Worm (Caenorhabditis elegans) whole organism, L1 larva: Measurements from ENCODE around the gene K10D11.2.

Experiments
- C04F5.9 ChIP-seq: sonication (generic microtip); optimal IDR thresholded peaks from 2 replicates; lab custom pipeline; 2016; ENCODE audit warnings: missing genetic modification characterization, missing compliant biosample characterization
- C16A3.4 ChIP-seq: fragments of 150-350 bp; optimal IDR thresholded peaks from 2 replicates; lab custom pipeline; 2014; ENCODE audit warnings: missing biosample characterization, missing genetic modification characterization
- C34B4.2 ChIP-seq: sonication (generic microtip); optimal IDR thresholded peaks from 2 replicates; lab custom pipeline; 2017; ENCODE audit warnings: mild to moderate bottlenecking, missing genetic modification characterization, missing compliant biosample characterization
- Y116A8C.19 ChIP-seq: sonication (generic microtip); optimal IDR thresholded peaks from 2 replicates; lab custom pipeline; 2016; ENCODE audit warnings: missing compliant biosample characterization, missing genetic modification characterization, borderline replicate concordance
- aha-1 ChIP-seq: fragments of 150-350 bp; optimal IDR thresholded peaks from 2 replicates; lab custom pipeline; 2014; ENCODE audit warnings: missing biosample characterization, missing genetic modification characterization
- ama-1 ChIP-seq: fragments of 150-350 bp; optimal IDR thresholded peaks from 2 replicates; lab custom pipeline; 2014
- dpl-1 ChIP-seq, 3 experiments: fragments of 150-350 bp in 2 of 3; sonication (generic microtip) in 1 of 3; optimal IDR thresholded peaks; 2 replicates each; lab custom pipeline; 2014 to 2017; ENCODE audit warnings: missing biosample characterization in 3 of 3, missing genetic modification characterization in 3 of 3, missing genetic modification reagents in 3 of 3
- dsc-1 ChIP-seq: sonication (generic microtip); optimal IDR thresholded peaks from 2 replicates; lab custom pipeline; 2016; ENCODE audit warnings: mild to moderate bottlenecking, missing genetic modification characterization, missing compliant biosample characterization
- efl-1 ChIP-seq, 4 experiments: fragments of 150-350 bp; optimal IDR thresholded peaks in 3 of 4; peaks in 1 of 4; 1 replicate in 1 of 4; 2 replicates in 3 of 4; lab custom pipeline; 2014; ENCODE audit warnings: missing biosample characterization in 2 of 4, missing genetic modification characterization in 2 of 4, missing genetic modification reagents in 2 of 4
- efl-3 ChIP-seq: fragments of 200-800 bp; sonication (Bioruptor generic); optimal IDR thresholded peaks from 2 replicates; lab custom pipeline; 2018; ENCODE audit warnings: mild to moderate bottlenecking, missing genetic modification characterization, missing compliant biosample characterization
- elt-2 ChIP-seq: sonication (generic microtip); optimal IDR thresholded peaks from 2 replicates; lab custom pipeline; 2016; ENCODE audit warnings: missing genetic modification characterization, mild to moderate bottlenecking, inconsistent platforms, missing compliant biosample characterization, missing genetic modification reagents
- fkh-4 ChIP-seq: sonication (generic microtip); optimal IDR thresholded peaks from 2 replicates; lab custom pipeline; 2016; ENCODE audit warnings: missing compliant biosample characterization, missing genetic modification characterization, borderline replicate concordance
- grh-1 ChIP-seq: fragments of 200-800 bp; sonication (Bioruptor generic); IDR thresholded peaks from 2 replicates; pipeline ENCODE4 v1.3.6; 2022; ENCODE audit warnings: missing genetic modification reagents, missing genetic modification characterization, missing compliant biosample characterization
- hlh-17 ChIP-seq: fragments of 200-800 bp; sonication (Bioruptor generic); optimal IDR thresholded peaks from 2 replicates; lab custom pipeline; 2018; ENCODE audit warnings: missing genetic modification characterization, mild to moderate bottlenecking, missing compliant biosample characterization, moderate library complexity, borderline replicate concordance
- isw-1 ChIP-seq: fragments of 200-800 bp; sonication (Bioruptor generic); IDR thresholded peaks from 2 replicates; pipeline ENCODE4 v1.3.6; 2022; ENCODE audit warnings: missing genetic modification characterization, missing compliant biosample characterization
- jun-1 ChIP-seq: fragments of 150-350 bp; optimal IDR thresholded peaks from 2 replicates; lab custom pipeline; 2014; ENCODE audit warnings: missing biosample characterization, missing genetic modification reagents, missing genetic modification characterization
- lin-13 ChIP-seq: fragments of 150-350 bp; optimal IDR thresholded peaks from 2 replicates; lab custom pipeline; 2014; ENCODE audit warnings: missing biosample characterization, missing genetic modification reagents, missing genetic modification characterization
- lin-35 ChIP-seq, 2 experiments: fragments of 150-350 bp; optimal IDR thresholded peaks; 2 replicates each; lab custom pipeline; 2014; ENCODE audit warnings: missing biosample characterization in 2 of 2, missing genetic modification characterization in 2 of 2, missing genetic modification reagents in 2 of 2
- lin-39 ChIP-seq: fragments of 150-350 bp; optimal IDR thresholded peaks from 2 replicates; lab custom pipeline; 2014; ENCODE audit warnings: missing biosample characterization, missing genetic modification reagents, missing genetic modification characterization
- mab-9 ChIP-seq: fragments of 200-800 bp; sonication (Bioruptor generic); IDR thresholded peaks from 2 replicates; pipeline ENCODE4 v1.3.6; 2022; ENCODE audit warnings: missing genetic modification reagents, missing genetic modification characterization, missing compliant biosample characterization
- mef-2 ChIP-seq: fragments of 150-350 bp; optimal IDR thresholded peaks from 2 replicates; lab custom pipeline; 2014; ENCODE audit warnings: missing biosample characterization, missing genetic modification characterization
- nhr-19 ChIP-seq: fragments of 200-800 bp; sonication (Bioruptor generic); conservative IDR thresholded peaks from 2 replicates; pipeline ENCODE4 v1.3.6; 2022; ENCODE audit warnings: missing genetic modification characterization, missing compliant biosample characterization
- nhr-20 ChIP-seq: sonication (generic microtip); optimal IDR thresholded peaks from 2 replicates; lab custom pipeline; 2016; ENCODE audit warnings: mild to moderate bottlenecking, missing genetic modification characterization, missing compliant biosample characterization
- nhr-237 ChIP-seq: fragments of 150-350 bp; optimal IDR thresholded peaks from 2 replicates; lab custom pipeline; 2014; ENCODE audit warnings: missing biosample characterization, missing genetic modification characterization
- nhr-47 ChIP-seq: sonication (generic microtip); optimal IDR thresholded peaks from 2 replicates; lab custom pipeline; 2016; ENCODE audit warnings: mild to moderate bottlenecking, missing genetic modification characterization, moderate library complexity, missing compliant biosample characterization
- pax-3 ChIP-seq: fragments of 200-800 bp; sonication (Bioruptor generic); optimal IDR thresholded peaks from 2 replicates; lab custom pipeline; 2018; ENCODE audit warnings: mild to moderate bottlenecking, missing genetic modification characterization, moderate library complexity, missing compliant biosample characterization
- sptf-1 ChIP-seq: fragments of 150-350 bp; optimal IDR thresholded peaks from 2 replicates; lab custom pipeline; 2014; ENCODE audit warnings: missing biosample characterization, missing genetic modification characterization
- swsn-7 ChIP-seq: sonication (generic microtip); optimal IDR thresholded peaks from 2 replicates; lab custom pipeline; 2016; ENCODE audit warnings: missing genetic modification characterization, missing compliant biosample characterization
- tlp-1 ChIP-seq: fragments of 150-350 bp; optimal IDR thresholded peaks from 2 replicates; lab custom pipeline; 2014; ENCODE audit warnings: missing biosample characterization, missing genetic modification characterization
- unc-30 ChIP-seq: sonication (generic microtip); optimal IDR thresholded peaks from 2 replicates; lab custom pipeline; 2017; ENCODE audit warnings: missing biosample characterization, missing genetic modification characterization
- vab-15 ChIP-seq: sonication (generic microtip); optimal IDR thresholded peaks from 2 replicates; lab custom pipeline; 2017; ENCODE audit warnings: missing genotype, mild to moderate bottlenecking, missing genetic modification characterization, missing compliant biosample characterization
- ztf-11 ChIP-seq, 2 experiments: sonication (generic microtip); optimal IDR thresholded peaks; 2 replicates each; lab custom pipeline; 2016 to 2017; ENCODE audit warnings: missing genetic modification characterization in 2 of 2, missing biosample characterization in 1 of 2, missing compliant biosample characterization in 1 of 2

K10D11.2 gene

DNA sequence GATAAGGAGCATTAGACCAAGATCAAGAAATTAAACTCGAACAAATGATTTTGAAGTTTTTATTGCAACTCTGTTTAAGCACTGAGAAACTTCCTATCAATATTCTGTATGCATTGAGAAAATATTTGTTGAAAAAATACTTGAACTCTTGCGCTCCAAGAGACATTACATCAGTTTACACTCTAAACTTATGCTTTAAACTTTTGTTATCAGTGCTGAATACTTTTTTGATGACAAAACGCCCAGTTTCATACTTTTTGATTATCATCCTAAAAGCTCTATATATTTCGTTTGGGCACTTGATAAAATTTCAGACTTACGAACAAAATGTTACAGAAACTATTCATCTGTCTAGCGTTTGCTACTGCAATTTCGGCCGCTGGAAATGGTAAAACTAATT, 2.8 kb upstream of the K10D11.2 start, which contains the start of gene dod-17:
dod-17 (plus strand) TSS at position 323 of the 400 bp plus-strand sequence.
- TF ChIP-seq tlp-1 (no peak), elt-2 (tag; lab: Kevin White, UChicago) (peak; percentile 40)

DNA sequence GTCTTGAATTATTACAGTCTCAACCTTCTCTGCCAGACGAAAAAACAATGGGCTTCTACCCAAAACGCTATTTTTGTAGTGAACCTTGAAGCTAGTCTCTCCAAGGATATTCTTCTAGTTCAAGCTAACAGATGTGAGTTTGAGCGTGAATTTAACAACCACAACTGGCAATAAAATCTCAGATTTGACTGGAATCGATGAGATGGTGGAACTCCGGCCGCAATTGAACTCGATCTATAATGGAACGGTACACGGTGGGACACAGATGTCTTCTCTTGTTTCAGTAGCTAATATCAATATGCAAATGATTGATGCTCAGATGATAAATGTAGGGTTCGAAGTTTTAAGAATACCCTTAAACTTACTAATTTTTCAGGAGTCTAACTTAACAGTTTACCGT, 1.1 kb upstream of the K10D11.2 start:
- no peak for TF ChIP-seq grh-1 (GFP tag; lab: Robert Waterston, UW)

DNA sequence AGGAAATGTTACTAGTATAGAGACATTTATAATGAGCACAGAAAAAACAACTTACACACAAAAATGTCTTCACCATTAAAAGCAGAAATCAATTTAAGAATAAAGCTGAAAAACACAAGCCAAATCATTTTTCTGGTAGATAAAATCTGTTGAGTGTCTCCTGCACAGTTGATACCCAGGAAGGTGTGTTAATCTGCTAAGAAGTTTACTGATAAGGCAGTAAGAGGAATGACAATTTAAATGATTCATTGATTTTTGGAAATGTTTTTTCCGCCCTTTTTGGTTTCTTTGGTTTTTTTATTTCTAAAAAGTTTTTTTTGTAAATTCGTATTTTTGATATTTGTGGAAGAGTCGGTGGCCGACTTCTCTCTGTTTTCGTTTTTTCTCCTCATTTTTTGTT, 7.2 kb downstream of the K10D11.2 start, which contains the start of gene K10D11.3:
K10D11.3 (minus strand) TSS at position 174 of the 400 bp plus-strand sequence.
- TF ChIP-seq elt-2 (tag; lab: Kevin White, UChicago) = peak; percentile 72
- no peak for TF ChIP-seq nhr-20

DNA sequence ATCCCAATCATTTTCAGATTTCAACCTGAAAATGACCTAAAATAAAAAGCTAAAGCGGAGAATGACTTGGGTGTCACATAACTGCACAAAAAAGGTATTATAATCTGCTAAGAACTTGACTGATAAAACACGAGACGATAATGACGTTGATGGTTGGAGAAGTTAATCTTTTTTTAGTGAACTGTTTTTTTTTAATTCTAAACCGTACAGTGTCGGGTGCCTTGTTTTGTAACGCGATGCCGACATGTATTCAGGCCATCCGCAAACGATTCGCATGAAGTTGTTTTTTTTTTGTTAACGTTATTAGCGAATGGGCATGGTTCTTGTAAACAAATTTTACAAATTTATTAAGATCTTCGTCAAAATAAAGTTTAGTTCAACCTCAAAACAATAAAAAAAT, 10.6 kb downstream of the K10D11.2 start, which contains the start of gene K10D11.6:
K10D11.6 (minus strand) TSS at position 101 of the 400 bp plus-strand sequence.
- TF ChIP-seq elt-2 (tag; lab: Kevin White, UChicago) = peak; percentile 39
- no peak for TF ChIP-seq ztf-11 (tag; optimal IDR thresholded peaks at IDR 0.05; lab: Kevin White, UChicago)
- no peak for TF ChIP-seq dpl-1 (GFP tag; optimal IDR thresholded peaks at IDR 0.05; lab: Kevin White, UChicago)

DNA sequence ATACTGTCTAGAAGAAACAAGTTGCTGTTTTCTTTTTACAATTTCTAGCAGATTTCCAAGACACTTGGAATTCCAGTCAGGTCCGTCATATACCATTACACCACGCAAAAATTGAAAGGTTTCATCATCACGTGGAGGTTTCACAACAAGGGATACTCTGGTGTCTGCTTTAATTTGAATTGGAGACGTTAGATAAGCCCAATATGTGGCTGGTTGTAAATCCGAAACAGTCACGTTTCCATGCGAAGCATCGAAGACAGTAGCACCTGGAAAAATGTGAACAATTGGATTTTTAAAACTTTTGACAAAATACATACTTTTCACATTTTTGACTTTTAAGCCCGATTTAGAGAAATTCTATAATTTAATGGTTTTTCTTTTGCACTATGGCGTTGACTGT, 11.9 kb downstream of the K10D11.2 start:
- TF ChIP-seq C16A3.4 (tag; lab: Kevin White, UChicago) = no peak
- no peak for TF ChIP-seq lin-13 (GFP tag; lab: Kevin White, UChicago)
- TF ChIP-seq lin-39 = no peak
- TF ChIP-seq mab-9 = no peak
- TF ChIP-seq hlh-17 (GFP tag; lab: Kevin White, UChicago) = no peak
- no peak for TF ChIP-seq lin-35 (GFP tag; optimal IDR thresholded peaks at IDR 0.05; lab: Kevin White, UChicago)
- TF ChIP-seq jun-1 (tag; lab: Kevin White, UChicago) = no peak
- no peak for TF ChIP-seq efl-1 (optimal IDR thresholded peaks at IDR 0.05; lab: Kevin White, UChicago)
- TF ChIP-seq efl-1 (GFP tag; optimal IDR thresholded peaks at IDR 0.05 in 1 of 2; lab: Kevin White, UChicago) = no peak
- TF ChIP-seq isw-1 = no peak
- no peak for TF ChIP-seq nhr-237 (tag; lab: Kevin White, UChicago)
- TF ChIP-seq vab-15 (tag; lab: Kevin White, UChicago) = no peak

DNA sequence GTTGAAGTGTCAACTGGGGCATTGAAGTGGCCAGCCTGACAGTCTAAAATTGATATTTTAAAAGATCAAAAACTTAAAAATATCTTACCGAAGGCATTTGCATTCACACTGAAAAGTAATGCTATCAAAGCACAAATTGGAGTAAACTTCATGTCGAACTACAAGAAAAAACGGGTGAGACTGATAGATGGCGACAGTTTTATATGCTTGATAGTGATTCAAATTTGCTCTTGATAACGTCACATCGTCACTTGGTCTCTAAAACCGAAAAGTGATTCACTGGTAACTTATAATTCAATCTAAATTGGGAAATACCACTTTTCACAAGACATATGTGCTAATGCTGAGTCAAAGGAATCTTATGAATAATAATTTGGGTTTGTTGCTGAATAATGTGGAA, 12.8 kb downstream of the K10D11.2 start, which contains the start of gene K10D11.5:
K10D11.5 (minus strand) TSS at position 215 of the 400 bp plus-strand sequence.
- TF ChIP-seq elt-2 (tag; lab: Kevin White, UChicago) (peak; percentile 45), C04F5.9 (tag; lab: Kevin White, UChicago) (no peak)
- TF ChIP-seq, all 84 proteins: peak for 1

DNA sequence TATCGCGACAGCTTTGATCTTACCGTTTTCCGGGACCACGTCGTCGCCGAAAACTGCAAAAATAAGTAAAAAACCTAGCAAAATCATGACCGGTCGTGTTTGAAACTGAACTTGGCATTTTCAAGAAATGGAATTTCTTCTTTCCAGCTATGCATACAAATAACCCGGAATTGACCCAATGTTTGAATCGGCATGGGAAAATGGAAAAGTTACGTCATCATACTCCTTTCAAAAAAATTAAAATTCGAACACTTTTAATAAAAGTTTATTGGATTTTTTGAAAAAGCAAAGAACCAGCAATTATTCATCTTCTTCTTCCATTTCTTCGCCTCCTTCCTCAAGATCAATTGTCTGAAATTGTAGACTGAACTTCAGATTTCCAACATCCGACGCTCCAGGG, 15.6 kb downstream of the K10D11.2 start, which contains the start of gene K10D11.4:
K10D11.4 (minus strand) TSS at position 101 of the 400 bp plus-strand sequence.
- TF ChIP-seq fkh-4 (no peak), swsn-7 (tag; lab: Kevin White, UChicago) (no peak), elt-2 (tag; lab: Kevin White, UChicago) (no peak), ztf-11 (tag; optimal IDR thresholded peaks at IDR 0.05; lab: Kevin White, UChicago) (no peak), sptf-1 (tag; lab: Kevin White, UChicago) (no peak)
- TF ChIP-seq, all 84 proteins: peak for 0

DNA sequence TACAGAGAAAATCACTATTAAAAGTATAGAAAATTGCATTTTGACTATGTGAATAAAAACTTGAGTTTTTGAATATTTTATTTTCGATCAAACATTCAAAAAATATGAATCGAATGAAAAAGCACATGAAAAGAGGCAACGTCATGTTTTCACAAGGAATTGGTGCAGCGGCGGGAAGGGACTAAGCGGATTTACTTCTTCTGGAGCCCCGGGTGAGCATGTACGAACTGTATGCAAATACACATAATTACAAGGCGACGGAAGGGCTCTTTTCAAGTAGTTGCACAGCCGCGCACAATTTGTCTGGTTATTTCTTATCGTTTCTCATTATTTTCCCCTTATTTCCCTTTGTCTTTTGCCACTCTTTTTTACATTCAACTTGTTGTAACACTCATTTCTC, 17.1 kb downstream of the K10D11.2 start, which contains the start of gene K10D11.7:
K10D11.7 (minus strand) TSS at position 101 of the 400 bp plus-strand sequence.
- TF ChIP-seq dsc-1 (tag; lab: Kevin White, UChicago) (no peak), hlh-17 (GFP tag; lab: Kevin White, UChicago) (no peak), C34B4.2 (no peak), efl-3 (no peak), nhr-47 (tag; lab: Kevin White, UChicago) (no peak), unc-30 (no peak), pax-3 (tag; lab: Kevin White, UChicago) (no peak), ztf-11 (tag; optimal IDR thresholded peaks at IDR 0.05; lab: Kevin White, UChicago) (no peak), nhr-19 (GFP tag; lab: Robert Waterston, UW) (no peak), ama-1 (no peak), aha-1 (tag; lab: Kevin White, UChicago) (no peak), nhr-20 (no peak), Y116A8C.19 (tag; lab: Kevin White, UChicago) (no peak), mef-2 (tag; lab: Kevin White, UChicago) (no peak), sptf-1 (tag; lab: Kevin White, UChicago) (no peak), vab-15 (tag; lab: Kevin White, UChicago) (no peak)
